Fruit fly (Drosophila melanogaster) whole organism, embryonic: ENCODE measurements around the gene Eig71Ek.

Experiments
- Bteb2 ChIP-seq: fragments of 200-800 bp; sonication (Bioruptor generic); optimal IDR thresholded peaks from 2 replicates; lab custom pipeline; 2016; ENCODE audit warnings: missing biosample characterization, missing genetic modification characterization
- CG1024 ChIP-seq: fragments of 200-800 bp; sonication (Bioruptor generic); IDR thresholded peaks from 2 replicates; pipeline ENCODE4 v1.3.6; 2022; ENCODE audit warnings: missing biosample characterization, missing genetic modification characterization
- CG12659 ChIP-seq: fragments of 200-800 bp; sonication (Bioruptor generic); optimal IDR thresholded peaks from 3 replicates; lab custom pipeline; 2017; ENCODE audit warnings: mild to moderate bottlenecking, missing biosample characterization, missing genetic modification reagents, missing genetic modification characterization
- CG13424 ChIP-seq: fragments of 200-800 bp; sonication (Bioruptor generic); optimal IDR thresholded peaks from 2 replicates; lab custom pipeline; 2019; ENCODE audit warnings: missing biosample characterization, mild to moderate bottlenecking, missing genetic modification characterization, moderate library complexity
- CG17328 ChIP-seq: fragments of 200-800 bp; sonication (Bioruptor generic); IDR thresholded peaks from 2 replicates; pipeline ENCODE4 v1.3.6; 2022; ENCODE audit warnings: missing biosample characterization, missing genetic modification characterization
- CG17385 ChIP-seq: fragments of 200-800 bp; sonication (Bioruptor generic); optimal IDR thresholded peaks from 3 replicates; lab custom pipeline; 2018; ENCODE audit warnings: missing biosample characterization, mild to moderate bottlenecking, missing genetic modification characterization
- CG18011 ChIP-seq: fragments of 200-800 bp; sonication (Bioruptor generic); optimal IDR thresholded peaks from 2 replicates; lab custom pipeline; 2017; ENCODE audit warnings: missing biosample characterization, missing genetic modification characterization, mild to moderate bottlenecking, moderate library complexity, missing genotype
- CG2202 ChIP-seq: fragments of 200-800 bp; sonication (Bioruptor generic); optimal IDR thresholded peaks from 2 replicates; lab custom pipeline; 2018; ENCODE audit warnings: missing biosample characterization, mild to moderate bottlenecking, missing genetic modification characterization
- CG31388 ChIP-seq: fragments of 200-800 bp; sonication (Bioruptor generic); optimal IDR thresholded peaks from 2 replicates; lab custom pipeline; 2016; ENCODE audit warnings: missing biosample characterization, missing genetic modification characterization
- CG31441 ChIP-seq: fragments of 200-800 bp; sonication (Bioruptor generic); IDR thresholded peaks from 2 replicates; pipeline ENCODE4 v1.3.6; 2022; ENCODE audit warnings: missing biosample characterization, missing genetic modification characterization
- CG33557 ChIP-seq: fragments of 200-800 bp; sonication (Bioruptor generic); optimal IDR thresholded peaks from 2 replicates; lab custom pipeline; 2019; ENCODE audit warnings: missing biosample characterization, mild to moderate bottlenecking, missing genetic modification characterization, moderate library complexity
- CG3726 ChIP-seq: fragments of 200-800 bp; sonication (Bioruptor generic); IDR thresholded peaks from 3 replicates; pipeline ENCODE4, ENCODE4 v1.3.6; 2022; ENCODE audit warnings: missing biosample characterization, missing genetic modification characterization
- CG4424 ChIP-seq: fragments of 200-800 bp; sonication (Bioruptor generic); optimal IDR thresholded peaks from 3 replicates; lab custom pipeline; 2016; ENCODE audit warnings: missing biosample characterization, missing genetic modification characterization
- CG4854 ChIP-seq: fragments of 200-800 bp; sonication (Bioruptor generic); optimal IDR thresholded peaks from 2 replicates; lab custom pipeline; 2016; ENCODE audit warnings: missing biosample characterization, missing genetic modification characterization, inconsistent platforms
- CG6689 ChIP-seq: fragments of 200-800 bp; sonication (Bioruptor generic); IDR thresholded peaks from 2 replicates; pipeline ENCODE4 v1.3.6; 2022; ENCODE audit warnings: missing biosample characterization, missing genetic modification characterization
- CG7839 ChIP-seq: fragments of 200-800 bp; sonication (Bioruptor generic); optimal IDR thresholded peaks from 3 replicates; lab custom pipeline; 2018; ENCODE audit warnings: missing biosample characterization, mild to moderate bottlenecking, missing genetic modification characterization, moderate library complexity
- CG8765 ChIP-seq: fragments of 200-800 bp; sonication (Bioruptor generic); IDR thresholded peaks from 2 replicates; pipeline ENCODE4 v1.3.6; 2022; ENCODE audit warnings: missing biosample characterization, missing genetic modification characterization
- Deaf1 ChIP-seq: fragments of 200-800 bp; optimal IDR thresholded peaks from 3 replicates; lab custom pipeline; 2019; ENCODE audit warnings: missing biosample characterization, mild to moderate bottlenecking, missing genetic modification characterization, moderate library complexity
- H15 ChIP-seq: fragments of 200-800 bp; sonication (Bioruptor generic); IDR thresholded peaks from 3 replicates; pipeline ENCODE4 v1.3.6; 2022; ENCODE audit warnings: missing biosample characterization, missing genetic modification characterization
- HLH3B ChIP-seq: fragments of 200-800 bp; sonication (Bioruptor generic); IDR thresholded peaks from 2 replicates; pipeline ENCODE4 v1.3.6; 2022; ENCODE audit warnings: missing biosample characterization, missing genetic modification characterization
- Hsf ChIP-seq: fragments of 200-800 bp; sonication (Bioruptor generic); optimal IDR thresholded peaks from 3 replicates; lab custom pipeline; 2016; ENCODE audit warnings: missing biosample characterization, missing genetic modification characterization
- MTF-1 ChIP-seq: fragments of 200-800 bp; sonication (Bioruptor generic); optimal IDR thresholded peaks from 2 replicates; lab custom pipeline; 2018; ENCODE audit warnings: missing biosample characterization, mild to moderate bottlenecking, missing genetic modification characterization, borderline replicate concordance
- Med ChIP-seq: fragments of 200-800 bp; sonication (Bioruptor generic); peaks from one replicate; lab custom pipeline; 2016; ENCODE audit warnings: missing biosample characterization, missing genetic modification characterization, mild to moderate bottlenecking, inconsistent platforms, moderate library complexity
- Nf-YB ChIP-seq: fragments of 200-800 bp; sonication (Bioruptor generic); optimal IDR thresholded peaks from 3 replicates; lab custom pipeline; 2019; ENCODE audit warnings: missing biosample characterization, mild to moderate bottlenecking, missing genetic modification characterization, moderate library complexity
- NfI ChIP-seq: fragments of 200-800 bp; sonication (Bioruptor generic); optimal IDR thresholded peaks from 3 replicates; lab custom pipeline; 2018; ENCODE audit warnings: missing biosample characterization, mild to moderate bottlenecking, missing genetic modification characterization, moderate library complexity
- Side ChIP-seq: fragments of 200-800 bp; sonication (Bioruptor generic); optimal IDR thresholded peaks from 2 replicates; lab custom pipeline; 2016; ENCODE audit warnings: missing biosample characterization, missing genetic modification characterization
- Spps ChIP-seq: fragments of 200-800 bp; sonication (Bioruptor generic); optimal IDR thresholded peaks from 2 replicates; lab custom pipeline; 2018; ENCODE audit warnings: missing biosample characterization, mild to moderate bottlenecking, missing genetic modification characterization
- Sry-δ ChIP-seq: fragments of 200-800 bp; sonication (Bioruptor generic); optimal IDR thresholded peaks from 2 replicates; lab custom pipeline; 2016; ENCODE audit warnings: missing biosample characterization, missing genetic modification characterization
- Tbp ChIP-seq: fragments of >200 bp; optimal IDR thresholded peaks from 2 replicates; lab custom pipeline; 2018; ENCODE audit warnings: missing biosample characterization, missing genetic modification characterization
- Xbp1 ChIP-seq: fragments of 200-800 bp; sonication (Bioruptor generic); optimal IDR thresholded peaks from 3 replicates; lab custom pipeline; 2016; ENCODE audit warnings: missing biosample characterization, mild to moderate bottlenecking, missing genetic modification characterization
- ara ChIP-seq: fragments of 200-800 bp; sonication (Bioruptor generic); IDR thresholded peaks from 2 replicates; pipeline ENCODE4 v1.3.6; 2022; ENCODE audit warnings: missing biosample characterization, missing genetic modification characterization
- bcd ChIP-seq: fragments of 200-800 bp; sonication (Bioruptor generic); optimal IDR thresholded peaks from 2 replicates; lab custom pipeline; 2017; ENCODE audit warnings: missing biosample characterization, mild to moderate bottlenecking, missing genetic modification characterization
- chn ChIP-seq: fragments of 200-800 bp; sonication (Bioruptor generic); optimal IDR thresholded peaks from 2 replicates; lab custom pipeline; 2016; ENCODE audit warnings: missing biosample characterization, missing genetic modification characterization
- da ChIP-seq: fragments of 200-800 bp; sonication (Bioruptor generic); optimal IDR thresholded peaks from 2 replicates; lab custom pipeline; 2016; ENCODE audit warnings: missing biosample characterization, missing genetic modification characterization
- dmrt99B ChIP-seq: fragments of 200-800 bp; sonication (Bioruptor generic); optimal IDR thresholded peaks from 2 replicates; lab custom pipeline; 2018; ENCODE audit warnings: missing biosample characterization, mild to moderate bottlenecking, missing genetic modification characterization, moderate library complexity
- ems ChIP-seq: fragments of 200-800 bp; sonication (Bioruptor generic); optimal IDR thresholded peaks from 3 replicates; lab custom pipeline; 2016; ENCODE audit warnings: missing biosample characterization, missing genetic modification characterization
- ftz-f1 ChIP-seq: fragments of 200-800 bp; sonication (Bioruptor generic); optimal IDR thresholded peaks from 2 replicates; lab custom pipeline; 2016; ENCODE audit warnings: missing biosample characterization, missing genetic modification characterization
- gcm ChIP-seq: fragments of 200-800 bp; sonication (Bioruptor generic); optimal IDR thresholded peaks from 2 replicates; lab custom pipeline; 2019; ENCODE audit warnings: missing biosample characterization, mild to moderate bottlenecking, missing genetic modification characterization, moderate library complexity
- her ChIP-seq: fragments of 200-800 bp; sonication (Bioruptor generic); optimal IDR thresholded peaks from 2 replicates; lab custom pipeline; 2016; ENCODE audit warnings: missing biosample characterization, missing genetic modification characterization
- kah ChIP-seq: fragments of 200-800 bp; sonication (Bioruptor generic); optimal IDR thresholded peaks from 2 replicates; lab custom pipeline; 2018; ENCODE audit warnings: missing biosample characterization, mild to moderate bottlenecking, missing genetic modification characterization
- lmd ChIP-seq: fragments of 200-800 bp; sonication (Bioruptor generic); IDR thresholded peaks from 2 replicates; pipeline ENCODE4 v1.3.6; 2022; ENCODE audit warnings: missing biosample characterization, missing genetic modification characterization
- pan ChIP-seq, 4 experiments: fragments of >200 bp in 3 of 4; fragments of 200-800 bp in 1 of 4; sonication (Bioruptor generic) in 1 of 4; optimal IDR thresholded peaks in 3 of 4; IDR thresholded peaks in 1 of 4; 2 replicates each; pipeline versions ENCODE4 v1.3.6 to Lab custom; 2017 to 2022; ENCODE audit warnings: missing biosample characterization in 2 of 4, missing genetic modification characterization in 2 of 4, mixed read lengths in 1 of 4
- prd ChIP-seq, 3 experiments: fragments of >200 bp in 2 of 3; fragments of 200-800 bp in 1 of 3; sonication (Bioruptor generic) in 1 of 3; optimal IDR thresholded peaks in 2 of 3; IDR thresholded peaks in 1 of 3; 2 replicates in 2 of 3; 3 replicates in 1 of 3; pipeline versions ENCODE4 v1.3.6 to Lab custom; 2017 to 2022; ENCODE audit warnings: missing biosample characterization in 1 of 3, missing genetic modification characterization in 1 of 3
- row ChIP-seq: fragments of 200-800 bp; sonication (Bioruptor generic); IDR thresholded peaks from 3 replicates; pipeline ENCODE4 v1.3.6; 2022; ENCODE audit warnings: missing biosample characterization, missing genetic modification characterization
- sd ChIP-seq: fragments of 200-800 bp; sonication (Bioruptor generic); optimal IDR thresholded peaks from 3 replicates; lab custom pipeline; 2018; ENCODE audit warnings: missing biosample characterization, mild to moderate bottlenecking, missing genetic modification characterization, moderate library complexity
- sens-2 ChIP-seq: fragments of 200-800 bp; sonication (Bioruptor generic); IDR thresholded peaks from 2 replicates; pipeline ENCODE4 v1.3.6; 2022; ENCODE audit warnings: missing biosample characterization, missing genetic modification characterization
- seq ChIP-seq: fragments of 200-800 bp; sonication (Bioruptor generic); IDR thresholded peaks from 2 replicates; pipeline ENCODE4 v1.3.6; 2022; ENCODE audit warnings: missing biosample characterization, missing genetic modification characterization
- tx ChIP-seq: fragments of 200-800 bp; sonication (Bioruptor generic); optimal IDR thresholded peaks from 2 replicates; lab custom pipeline; 2016; ENCODE audit warnings: missing biosample characterization, missing genetic modification characterization
- zfh1 ChIP-seq: fragments of 200-800 bp; sonication (Bioruptor generic); IDR thresholded peaks from 3 replicates; pipeline ENCODE4 v1.3.6; 2022; ENCODE audit warnings: missing biosample characterization, missing genetic modification characterization

The Eig71Ek gene

DNA sequence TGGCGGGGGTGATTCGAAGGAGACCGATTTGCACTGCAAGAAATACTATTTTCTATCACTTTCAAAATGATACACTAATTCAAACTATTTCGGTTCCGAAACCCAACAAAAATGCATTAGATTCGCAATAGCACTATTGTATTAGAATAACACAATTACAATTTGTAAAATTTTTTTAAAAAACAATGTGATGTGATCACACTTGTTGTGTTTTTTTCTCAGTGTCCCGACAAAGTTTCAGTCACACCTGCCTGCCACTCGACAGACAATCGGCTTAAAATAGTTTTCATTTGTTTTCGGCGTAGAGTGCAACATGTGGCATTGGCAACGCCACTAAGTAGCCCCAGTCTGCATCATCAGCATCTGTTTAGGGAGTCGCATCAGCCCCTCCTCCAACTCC is 14.1 kb downstream of the Eig71Ek start (continued):
- peak; percentile 25 for TF ChIP-seq CG12659 (GFP tag; lab: Kevin White, UChicago)
- peak; percentile 45 for TF ChIP-seq Nf-YB (GFP tag; lab: Kevin White, UChicago)
- TF ChIP-seq Deaf1 (tag; lab: Kevin White, UChicago), result peak; percentile 15
- TF ChIP-seq CG2202 (tag; lab: Kevin White, UChicago), result peak; percentile 85
- TF ChIP-seq Med (GFP tag; lab: Kevin White, UChicago), result peak; percentile 85
- peak; percentile 45 for TF ChIP-seq Side (GFP tag; lab: Kevin White, UChicago)
- TF ChIP-seq CG7839, result peak; percentile 71
- TF ChIP-seq CG1024 (GFP tag; lab: Robert Waterston, UW), result peak; percentile 42
- peak; percentile 73 for TF ChIP-seq CG6689 (GFP tag; lab: Robert Waterston, UW)
- peak; percentile 50; the same call in 1 of the 2 replicates for TF ChIP-seq lmd (GFP tag; lab: Robert Waterston, UW)
- no peak for TF ChIP-seq CG31388 (GFP tag; lab: Kevin White, UChicago)
- TF ChIP-seq gcm, result peak; percentile 65
- peak; percentile 86 for TF ChIP-seq Spps (tag; lab: Kevin White, UChicago)
- TF ChIP-seq pan (optimal IDR thresholded peaks at IDR 0.05; lab: Kevin White, UChicago), result no peak
- peak in 1 of 2 experiments; percentile 12 for TF ChIP-seq pan (GFP tag; optimal IDR thresholded peaks at IDR 0.05 in 1 of 2, IDR thresholded peaks at IDR 0.05 in 1 of 2)
- peak; percentile 4 for TF ChIP-seq Bteb2 (GFP tag; lab: Kevin White, UChicago)
- peak; percentile 65; the same call in 1 of the 2 replicates for TF ChIP-seq CG8765 (GFP tag; lab: Robert Waterston, UW)
- no peak for TF ChIP-seq seq (GFP tag; lab: Robert Waterston, UW)
- peak; percentile 75 for TF ChIP-seq row (GFP tag; lab: Robert Waterston, UW)
- peak; percentile 62 for TF ChIP-seq Xbp1 (GFP tag; lab: Kevin White, UChicago)
- peak; percentile 29 for TF ChIP-seq MTF-1 (GFP tag; lab: Kevin White, UChicago)
- peak; percentile 28 for TF ChIP-seq ems
- TF ChIP-seq zfh1 (GFP tag; lab: Robert Waterston, UW), result peak; percentile 89
- TF ChIP-seq her, result no peak
- peak; percentile 38; the same call in 1 of the 2 replicates for TF ChIP-seq HLH3B (GFP tag; lab: Robert Waterston, UW)
- peak; percentile 79 for TF ChIP-seq CG17328 (GFP tag; lab: Robert Waterston, UW)
- TF ChIP-seq prd (optimal IDR thresholded peaks at IDR 0.05; lab: Kevin White, UChicago), result no peak
- peak; percentile 76; the same call in 2 of the 3 replicates for TF ChIP-seq prd (GFP tag; IDR thresholded peaks at IDR 0.05; lab: Robert Waterston, UW)
- TF ChIP-seq Tbp (GFP tag; lab: Kevin White, UChicago), result no peak
- no peak for TF ChIP-seq sd (tag; lab: Kevin White, UChicago)
- peak; percentile 78 for TF ChIP-seq chn (GFP tag; lab: Kevin White, UChicago)
- peak; percentile 91 for TF ChIP-seq kah
- TF ChIP-seq CG17385 (GFP tag; lab: Kevin White, UChicago), result peak; percentile 25
- TF ChIP-seq CG33557 (GFP tag; lab: Kevin White, UChicago), result peak; percentile 83
- no peak for TF ChIP-seq CG3726 (GFP tag; lab: Robert Waterston, UW)
- TF ChIP-seq da, result peak; percentile 66
- peak; percentile 57 for TF ChIP-seq Hsf (GFP tag; lab: Kevin White, UChicago)
- no peak for TF ChIP-seq ftz-f1 (GFP tag; lab: Kevin White, UChicago)
- TF ChIP-seq CG4424, result peak; percentile 86
- TF ChIP-seq CG13424 (tag; lab: Kevin White, UChicago), result peak; percentile 61
- peak; percentile 55 for TF ChIP-seq bcd (GFP tag; lab: Kevin White, UChicago)
- peak; percentile 54; the same call in 1 of the 3 replicates for TF ChIP-seq H15 (GFP tag; lab: Robert Waterston, UW)
- TF ChIP-seq CG31441, result peak; percentile 82
- TF ChIP-seq sens-2, result peak; percentile 56; the same call in 1 of the 2 replicates
- peak; percentile 9 for TF ChIP-seq tx (GFP tag; lab: Kevin White, UChicago)
- peak; percentile 56 for TF ChIP-seq dmrt99B (tag; lab: Kevin White, UChicago)
- TF ChIP-seq CG18011 (GFP tag; lab: Kevin White, UChicago), result no peak
- TF ChIP-seq ara (GFP tag; lab: Robert Waterston, UW), result peak; percentile 80; the same call in 1 of the 2 replicates
- TF ChIP-seq Sry-δ, result peak; percentile 21
- TF ChIP-seq CG4854 (GFP tag; lab: Kevin White, UChicago), result peak; percentile 38
- TF ChIP-seq NfI (GFP tag; lab: Kevin White, UChicago), result no peak
